Fruit fly (Drosophila melanogaster) whole organism, prepupa: Measurements from ENCODE around the gene Gr28b.

Experiments used
- Blimp-1 ChIP-seq: fragments of 200-800 bp; sonication (Bioruptor generic); optimal IDR thresholded peaks from 3 replicates; lab custom pipeline; 2017; ENCODE audit warnings: missing biosample characterization, missing genetic modification characterization, mild to moderate bottlenecking, moderate library complexity, missing genetic modification reagents
- CG10631 ChIP-seq: fragments of 200-800 bp; sonication (Bioruptor generic); optimal IDR thresholded peaks from 2 replicates; lab custom pipeline; 2016; ENCODE audit warnings: missing biosample characterization, missing genetic modification characterization
- CG10669 ChIP-seq: fragments of 200-800 bp; sonication (Bioruptor generic); optimal IDR thresholded peaks from 3 replicates; lab custom pipeline; 2018; ENCODE audit warnings: missing biosample characterization, mild to moderate bottlenecking, missing genetic modification characterization, moderate library complexity
- CG11294 ChIP-seq: fragments of 200-800 bp; sonication (Bioruptor generic); IDR thresholded peaks from 2 replicates; pipeline ENCODE4 v1.3.6; 2022; ENCODE audit warnings: missing biosample characterization, missing genetic modification characterization
- CG11762 ChIP-seq: fragments of 200-800 bp; sonication (Bioruptor generic); optimal IDR thresholded peaks from 3 replicates; lab custom pipeline; 2016; ENCODE audit warnings: missing biosample characterization, missing genetic modification characterization; ENCODE audit not compliant: insufficient read depth
- CG11902 ChIP-seq: fragments of 200-800 bp; sonication (Bioruptor generic); optimal IDR thresholded peaks from 3 replicates; lab custom pipeline; 2016; ENCODE audit warnings: missing biosample characterization, missing genetic modification characterization
- CG15336 ChIP-seq: fragments of 200-800 bp; sonication (Bioruptor generic); IDR thresholded peaks from 2 replicates; pipeline ENCODE4 v1.3.6; 2022; ENCODE audit warnings: missing biosample characterization, missing genetic modification characterization
- CG1621 ChIP-seq: fragments of 200-800 bp; sonication (Bioruptor generic); optimal IDR thresholded peaks from 3 replicates; lab custom pipeline; 2018; ENCODE audit warnings: missing biosample characterization, mild to moderate bottlenecking, missing genetic modification characterization
- CG16779 ChIP-seq: fragments of 200-800 bp; sonication (Bioruptor generic); optimal IDR thresholded peaks from 3 replicates; lab custom pipeline; 2017; ENCODE audit warnings: missing biosample characterization, mild to moderate bottlenecking, missing genetic modification characterization
- CG31627 ChIP-seq: fragments of 200-800 bp; sonication (Bioruptor generic); optimal IDR thresholded peaks from 3 replicates; lab custom pipeline; 2016; ENCODE audit warnings: missing biosample characterization, missing genetic modification characterization
- CG32006 ChIP-seq: fragments of 200-800 bp; sonication (Bioruptor generic); optimal IDR thresholded peaks from 3 replicates; lab custom pipeline; 2017; ENCODE audit warnings: missing biosample characterization, mild to moderate bottlenecking, missing genetic modification characterization
- CG34406 ChIP-seq: fragments of 200-800 bp; sonication (Bioruptor generic); optimal IDR thresholded peaks from 3 replicates; lab custom pipeline; 2016; ENCODE audit warnings: missing biosample characterization, missing genetic modification characterization
- CG3919 ChIP-seq: fragments of 200-800 bp; sonication (Bioruptor generic); optimal IDR thresholded peaks from 3 replicates; lab custom pipeline; 2016; ENCODE audit warnings: missing biosample characterization, missing genetic modification characterization
- CG4318 ChIP-seq: fragments of 200-800 bp; sonication (Bioruptor generic); optimal IDR thresholded peaks from 3 replicates; lab custom pipeline; 2017; ENCODE audit warnings: missing biosample characterization, mild to moderate bottlenecking, missing genetic modification characterization
- CG6276 ChIP-seq: fragments of 200-800 bp; sonication (Bioruptor generic); optimal IDR thresholded peaks from 2 replicates; lab custom pipeline; 2017; ENCODE audit warnings: missing biosample characterization, mild to moderate bottlenecking, missing genetic modification characterization
- CG6808 ChIP-seq: fragments of 200-800 bp; sonication (Bioruptor generic); optimal IDR thresholded peaks from 3 replicates; lab custom pipeline; 2017; ENCODE audit warnings: missing biosample characterization, missing genetic modification characterization, mild to moderate bottlenecking, moderate library complexity, missing genetic modification reagents
- CG6854 ChIP-seq: fragments of 200-800 bp; sonication (Bioruptor generic); optimal IDR thresholded peaks from 2 replicates; lab custom pipeline; 2017; ENCODE audit warnings: missing biosample characterization, mild to moderate bottlenecking, missing genetic modification characterization
- CG8119 ChIP-seq: fragments of 200-800 bp; sonication (Bioruptor generic); IDR thresholded peaks from 3 replicates; pipeline ENCODE4 v1.3.6; 2022; ENCODE audit warnings: missing biosample characterization, missing genetic modification characterization
- CG8319 ChIP-seq: fragments of 200-800 bp; sonication (Bioruptor generic); optimal IDR thresholded peaks from 3 replicates; lab custom pipeline; 2016; ENCODE audit warnings: missing biosample characterization, missing genetic modification characterization
- CG8632 ChIP-seq: fragments of 200-800 bp; sonication (Bioruptor generic); optimal IDR thresholded peaks from 3 replicates; lab custom pipeline; 2016; ENCODE audit warnings: missing biosample characterization, missing genetic modification characterization
- Eip75B ChIP-seq: fragments of 200-800 bp; sonication (Bioruptor generic); optimal IDR thresholded peaks from 3 replicates; lab custom pipeline; 2016; ENCODE audit warnings: missing biosample characterization, missing genetic modification characterization
- Eip78C ChIP-seq: fragments of 200-800 bp; sonication (Bioruptor generic); peaks from one replicate; lab custom pipeline; 2016; ENCODE audit warnings: missing biosample characterization, missing genetic modification characterization
- Ets21C ChIP-seq: fragments of 200-800 bp; sonication (Bioruptor generic); optimal IDR thresholded peaks from 3 replicates; lab custom pipeline; 2016; ENCODE audit warnings: missing biosample characterization, missing genetic modification characterization
- Ets96B ChIP-seq: fragments of 200-800 bp; optimal IDR thresholded peaks from 2 replicates; lab custom pipeline; 2019; ENCODE audit warnings: missing biosample characterization, mild to moderate bottlenecking, missing genetic modification characterization, moderate library complexity
- Gug ChIP-seq: fragments of 200-800 bp; sonication (Bioruptor generic); IDR thresholded peaks from 2 replicates; pipeline ENCODE4 v1.3.6; 2022; ENCODE audit warnings: missing biosample characterization, missing genetic modification characterization
- Hr38 ChIP-seq: sonication (Bioruptor generic); optimal IDR thresholded peaks from 2 replicates; lab custom pipeline; 2016; ENCODE audit warnings: missing biosample characterization, missing genetic modification characterization
- Hr39 ChIP-seq: fragments of 200-800 bp; sonication (Bioruptor generic); optimal IDR thresholded peaks from 2 replicates; lab custom pipeline; 2016; ENCODE audit warnings: missing biosample characterization, missing genetic modification characterization
- Lpt ChIP-seq: fragments of 200-800 bp; sonication (Bioruptor generic); optimal IDR thresholded peaks from 3 replicates; lab custom pipeline; 2016; ENCODE audit warnings: missing biosample characterization, missing genetic modification characterization
- Met ChIP-seq: fragments of 200-800 bp; sonication (Bioruptor generic); optimal IDR thresholded peaks from 3 replicates; lab custom pipeline; 2016; ENCODE audit warnings: missing biosample characterization, missing genetic modification characterization
- OdsH ChIP-seq: fragments of 200-800 bp; sonication (Bioruptor generic); optimal IDR thresholded peaks from 3 replicates; lab custom pipeline; 2016; ENCODE audit warnings: missing biosample characterization, missing genetic modification characterization
- Sox102F ChIP-seq: fragments of 200-800 bp; sonication (Bioruptor generic); optimal IDR thresholded peaks from 2 replicates; lab custom pipeline; 2016; ENCODE audit warnings: missing biosample characterization, mild to moderate bottlenecking, missing genetic modification characterization
- Sox14 ChIP-seq: fragments of 200-800 bp; sonication (Bioruptor generic); optimal IDR thresholded peaks from 3 replicates; lab custom pipeline; 2016; ENCODE audit warnings: missing biosample characterization, missing genetic modification characterization
- Sox15 ChIP-seq: fragments of 200-800 bp; sonication (Bioruptor generic); optimal IDR thresholded peaks from 3 replicates; lab custom pipeline; 2016; ENCODE audit warnings: missing biosample characterization, missing genetic modification characterization
- achi ChIP-seq: fragments of 200-800 bp; sonication (Bioruptor generic); optimal IDR thresholded peaks from 3 replicates; lab custom pipeline; 2016; ENCODE audit warnings: missing biosample characterization, missing genetic modification characterization
- cyc ChIP-seq: fragments of 200-800 bp; sonication (Bioruptor generic); optimal IDR thresholded peaks from 3 replicates; lab custom pipeline; 2016; ENCODE audit warnings: missing biosample characterization, missing genetic modification characterization
- eg ChIP-seq: fragments of 200-800 bp; sonication (Bioruptor generic); IDR thresholded peaks from 3 replicates; pipeline ENCODE4 v1.3.6; 2022; ENCODE audit warnings: missing biosample characterization, missing genetic modification characterization
- esn ChIP-seq: fragments of 200-800 bp; sonication (Bioruptor generic); optimal IDR thresholded peaks from 2 replicates; lab custom pipeline; 2016; ENCODE audit warnings: missing biosample characterization, mild to moderate bottlenecking, missing genetic modification characterization, moderate library complexity
- fd59A ChIP-seq: fragments of 200-800 bp; sonication (Bioruptor generic); optimal IDR thresholded peaks from 2 replicates; lab custom pipeline; 2017; ENCODE audit warnings: missing biosample characterization, mild to moderate bottlenecking, missing genetic modification characterization, missing genetic modification reagents
- fkh ChIP-seq: fragments of 200-800 bp; sonication (Bioruptor generic); optimal IDR thresholded peaks from 3 replicates; lab custom pipeline; 2017; ENCODE audit warnings: missing biosample characterization, mild to moderate bottlenecking, missing genetic modification characterization, moderate library complexity
- lz ChIP-seq: fragments of 200-800 bp; sonication (Bioruptor generic); optimal IDR thresholded peaks from 3 replicates; lab custom pipeline; 2016; ENCODE audit warnings: missing biosample characterization, missing genetic modification characterization
- salr ChIP-seq, 2 experiments: fragments of 200-800 bp; sonication (Bioruptor generic); optimal IDR thresholded peaks; 3 replicates each; lab custom pipeline; 2016 to 2018; ENCODE audit warnings: missing biosample characterization in 2 of 2, missing genetic modification characterization in 2 of 2, mild to moderate bottlenecking in 1 of 2
- spab ChIP-seq: fragments of 200-800 bp; sonication (Bioruptor generic); optimal IDR thresholded peaks from 2 replicates; lab custom pipeline; 2017; ENCODE audit warnings: missing biosample characterization, mild to moderate bottlenecking, missing genetic modification characterization, missing genetic modification reagents
- ss ChIP-seq, 2 experiments: fragments of 200-800 bp; sonication (Bioruptor generic); optimal IDR thresholded peaks; 2 replicates in 1 of 2; 3 replicates in 1 of 2; lab custom pipeline; 2017 to 2018; ENCODE audit warnings: mild to moderate bottlenecking in 2 of 2, missing biosample characterization in 2 of 2, missing genetic modification characterization in 2 of 2, moderate library complexity in 1 of 2
- svp ChIP-seq: fragments of 200-800 bp; sonication (Bioruptor generic); peaks from one replicate; lab custom pipeline; 2016; ENCODE audit warnings: missing biosample characterization, missing genetic modification characterization
- topi ChIP-seq: fragments of 200-800 bp; sonication (Bioruptor generic); optimal IDR thresholded peaks from 3 replicates; lab custom pipeline; 2016; ENCODE audit warnings: missing biosample characterization, missing genetic modification characterization
- vri ChIP-seq: fragments of 200-800 bp; sonication (Bioruptor generic); optimal IDR thresholded peaks from 3 replicates; lab custom pipeline; 2016; ENCODE audit warnings: missing biosample characterization, mild to moderate bottlenecking, missing genetic modification characterization

The Gr28b gene

DNA sequence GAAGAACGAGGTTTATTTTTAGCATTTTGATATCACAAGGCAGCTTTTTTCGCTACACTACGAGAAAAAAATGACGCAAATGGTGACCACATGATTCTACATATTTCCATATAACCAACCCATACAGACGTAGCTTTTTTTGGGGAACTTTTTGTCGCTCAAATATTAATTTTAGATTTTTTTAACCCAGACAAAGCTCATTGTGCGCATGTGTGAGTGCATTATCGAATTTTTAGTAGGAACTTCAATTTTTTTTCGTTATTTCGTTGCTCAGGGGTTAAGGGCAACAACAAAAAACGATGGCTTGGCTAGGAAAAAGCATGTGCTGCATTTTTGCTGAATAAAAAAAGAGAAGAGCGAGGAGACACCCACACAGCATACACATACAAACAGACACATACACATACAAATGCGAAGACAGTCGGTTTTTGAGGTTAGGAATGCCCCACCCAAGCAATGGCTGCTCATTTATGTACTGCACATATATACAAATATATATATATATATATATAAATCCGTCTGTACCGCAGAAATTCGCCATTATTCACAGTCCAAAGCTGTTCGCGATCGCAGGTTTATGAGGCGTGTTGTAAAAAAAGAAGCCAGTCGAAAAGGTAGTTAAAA is 37.7 kb downstream of the Gr28b start (continued):
- TF ChIP-seq Ets96B (tag; lab: Kevin White, UChicago) (peak; percentile 36), eg (GFP tag; lab: Robert Waterston, UW) (peak; percentile 71; the same call in 2 of the 3 replicates), Eip78C (peak; percentile 87), CG8119 (GFP tag; lab: Robert Waterston, UW) (peak; percentile 41; the same call in 1 of the 3 replicates), Hr39 (GFP tag; lab: Kevin White, UChicago) (peak; percentile 64), fkh (GFP tag; lab: Kevin White, UChicago) (no peak), CG34406 (no peak), vri (GFP tag; lab: Kevin White, UChicago) (peak; percentile 6), Sox15 (peak; percentile 31), CG11902 (no peak), CG3919 (peak; percentile 13), esn (GFP tag; lab: Kevin White, UChicago) (peak; percentile 1), CG4318 (GFP tag; lab: Kevin White, UChicago) (peak; percentile 43), svp (GFP tag; lab: Kevin White, UChicago) (peak; percentile 80), CG8319 (GFP tag; lab: Kevin White, UChicago) (peak; percentile 4), CG32006 (GFP tag; lab: Kevin White, UChicago) (peak; percentile 75), ss (GFP tag; optimal IDR thresholded peaks at IDR 0.05; lab: Kevin White, UChicago) (no peak), CG11294 (GFP tag; lab: Robert Waterston, UW) (no peak), Sox102F (GFP tag; lab: Kevin White, UChicago) (peak; percentile 19), CG15336 (GFP tag; lab: Robert Waterston, UW) (peak; percentile 63), Met (GFP tag; lab: Kevin White, UChicago) (peak; percentile 31), CG6854 (GFP tag; lab: Kevin White, UChicago) (no peak), CG6276 (no peak), Sox14 (GFP tag; lab: Kevin White, UChicago) (peak; percentile 71), topi (GFP tag; lab: Kevin White, UChicago) (peak; percentile 42), CG6808 (peak; percentile 11), CG10669 (GFP tag; lab: Kevin White, UChicago) (peak; percentile 49), lz (GFP tag; lab: Kevin White, UChicago) (peak; percentile 50), CG16779 (tag; lab: Kevin White, UChicago) (no peak), CG11762 (no peak), CG8632 (GFP tag; lab: Kevin White, UChicago) (peak; percentile 43), Eip75B (GFP tag; lab: Kevin White, UChicago) (peak; percentile 53), Ets21C (GFP tag; lab: Kevin White, UChicago) (no peak)

dm6 chr2L:7423333-7423895 is 38.6 kb downstream of the Gr28b start:
- peak; percentile 49 for TF ChIP-seq fd59A
- no peak for TF ChIP-seq fkh (GFP tag; lab: Kevin White, UChicago)
- peak; percentile 57 for TF ChIP-seq CG6808
- peak; percentile 38 for TF ChIP-seq Hr39 (GFP tag; lab: Kevin White, UChicago)
- peak; percentile 54 for TF ChIP-seq CG10631
- peak; percentile 95 for TF ChIP-seq Eip78C
- peak; percentile 83 for TF ChIP-seq CG8119 (GFP tag; lab: Robert Waterston, UW)
- TF ChIP-seq CG4318 (GFP tag; lab: Kevin White, UChicago), result peak; percentile 3
- TF ChIP-seq salr (GFP tag; optimal IDR thresholded peaks at IDR 0.05; lab: Kevin White, UChicago), result peak; percentile 30 to 35
- peak; percentile 22 for TF ChIP-seq spab (GFP tag; lab: Kevin White, UChicago)
- TF ChIP-seq CG11902, result peak; percentile 22
- peak; percentile 14 for TF ChIP-seq Blimp-1 (GFP tag; lab: Kevin White, UChicago)
- peak; percentile 66 to 70 for TF ChIP-seq ss (GFP tag; optimal IDR thresholded peaks at IDR 0.05; lab: Kevin White, UChicago)
- peak; percentile 37 for TF ChIP-seq Gug (GFP tag; lab: Robert Waterston, UW)
- peak; percentile 60 for TF ChIP-seq cyc
- TF ChIP-seq achi (GFP tag; lab: Kevin White, UChicago), result peak; percentile 76
- TF ChIP-seq CG1621, result peak; percentile 56
- TF ChIP-seq CG31627 (GFP tag; lab: Kevin White, UChicago), result peak; percentile 53
- peak; percentile 73 for TF ChIP-seq Lpt (GFP tag; lab: Kevin White, UChicago)
- TF ChIP-seq CG8632 (GFP tag; lab: Kevin White, UChicago), result peak; percentile 63
- peak; percentile 71 for TF ChIP-seq OdsH (GFP tag; lab: Kevin White, UChicago)
- TF ChIP-seq CG15336 (GFP tag; lab: Robert Waterston, UW), result peak; percentile 84
- peak; percentile 63 for TF ChIP-seq esn (GFP tag; lab: Kevin White, UChicago)
- peak; percentile 81 for TF ChIP-seq Sox102F (GFP tag; lab: Kevin White, UChicago)
- TF ChIP-seq svp (GFP tag; lab: Kevin White, UChicago), result peak; percentile 86
- TF ChIP-seq Hr38, result peak; percentile 1
- TF ChIP-seq CG34406, result peak; percentile 59
- TF ChIP-seq Ets96B (tag; lab: Kevin White, UChicago), result peak; percentile 82
- peak; percentile 73 for TF ChIP-seq CG3919
- peak; percentile 59 for TF ChIP-seq CG16779 (tag; lab: Kevin White, UChicago)
